Fruit fly (Drosophila melanogaster) ovary, adult (tissue): ENCODE data around the gene CG31251.
A peak's percentile ranks its signal among the peaks of the same experiment; 100 is the strongest.

Source experiments
- CG17801 ChIP-seq: fragments of 200-800 bp; optimal IDR thresholded peaks from 2 replicates; lab custom pipeline; 2019; ENCODE audit warnings: missing biosample characterization, mild to moderate bottlenecking, missing genetic modification characterization, moderate library complexity; ENCODE audit not compliant: partially characterized antibody

Gene CG31251

DNA sequence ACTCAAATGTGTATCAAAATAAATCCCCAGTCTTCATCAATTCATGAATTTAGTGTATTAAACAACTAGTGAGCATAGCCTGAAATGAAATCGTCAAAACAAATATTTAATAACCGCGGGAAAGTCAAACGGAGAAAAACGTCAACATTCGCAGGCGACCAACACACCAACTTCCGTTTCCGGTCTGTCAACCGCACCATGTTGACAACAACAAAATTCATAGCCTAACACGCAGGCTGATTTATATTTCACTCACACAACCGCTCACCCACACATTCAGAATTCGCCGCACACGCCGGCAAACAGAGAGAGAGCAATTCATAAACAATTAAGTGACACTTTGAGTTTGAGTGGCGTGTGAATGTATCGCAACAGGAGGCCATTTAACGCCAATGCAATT lies 29.7 kb downstream of the CG31251 start:
- no peak for TF ChIP-seq CG17801

DNA sequence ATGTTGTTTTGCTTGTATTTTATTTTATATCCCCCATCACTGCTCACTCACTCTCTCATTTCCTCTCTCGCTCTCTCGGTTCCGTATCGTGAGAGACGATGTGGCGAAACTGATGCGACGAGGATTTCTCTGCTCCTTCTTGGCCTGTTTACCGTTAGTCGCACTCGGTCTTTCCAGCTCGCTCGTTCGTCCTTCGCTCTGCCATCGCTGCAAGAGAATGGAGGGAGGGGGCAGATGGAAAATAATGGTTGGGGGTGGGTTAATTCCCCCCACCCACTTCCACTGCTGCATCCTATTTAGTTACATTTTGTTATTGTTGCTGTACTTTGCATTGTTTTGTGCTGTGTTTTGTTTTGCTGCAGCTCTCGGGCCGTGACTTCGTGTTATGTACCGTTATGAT lies 30.8 kb downstream of the CG31251 start:
- no peak for TF ChIP-seq CG17801

DNA sequence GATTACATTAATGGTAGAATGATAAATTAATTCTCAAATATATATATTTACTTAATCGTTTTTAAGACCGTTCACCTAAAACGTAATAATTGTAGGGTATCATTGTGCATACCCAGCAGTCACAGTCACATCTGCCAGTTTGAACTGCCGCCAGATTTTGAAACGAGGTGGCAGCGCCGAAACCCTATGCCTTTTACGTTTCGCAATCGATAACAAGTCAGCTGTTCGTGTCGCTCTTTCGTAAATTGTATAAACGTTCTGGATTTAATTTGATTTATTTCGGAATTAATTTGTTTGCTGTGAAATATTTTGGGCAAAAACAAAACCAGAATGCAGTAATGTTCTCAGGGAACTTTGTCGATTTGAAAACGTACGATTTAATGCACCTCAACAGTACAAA lies 37.3 kb downstream of the CG31251 start, which contains the start of gene CG14322:
Gene CG14322, plus strand, starts transcription at position 236 of the 400 bp plus-strand sequence.
- no peak for TF ChIP-seq CG17801

DNA sequence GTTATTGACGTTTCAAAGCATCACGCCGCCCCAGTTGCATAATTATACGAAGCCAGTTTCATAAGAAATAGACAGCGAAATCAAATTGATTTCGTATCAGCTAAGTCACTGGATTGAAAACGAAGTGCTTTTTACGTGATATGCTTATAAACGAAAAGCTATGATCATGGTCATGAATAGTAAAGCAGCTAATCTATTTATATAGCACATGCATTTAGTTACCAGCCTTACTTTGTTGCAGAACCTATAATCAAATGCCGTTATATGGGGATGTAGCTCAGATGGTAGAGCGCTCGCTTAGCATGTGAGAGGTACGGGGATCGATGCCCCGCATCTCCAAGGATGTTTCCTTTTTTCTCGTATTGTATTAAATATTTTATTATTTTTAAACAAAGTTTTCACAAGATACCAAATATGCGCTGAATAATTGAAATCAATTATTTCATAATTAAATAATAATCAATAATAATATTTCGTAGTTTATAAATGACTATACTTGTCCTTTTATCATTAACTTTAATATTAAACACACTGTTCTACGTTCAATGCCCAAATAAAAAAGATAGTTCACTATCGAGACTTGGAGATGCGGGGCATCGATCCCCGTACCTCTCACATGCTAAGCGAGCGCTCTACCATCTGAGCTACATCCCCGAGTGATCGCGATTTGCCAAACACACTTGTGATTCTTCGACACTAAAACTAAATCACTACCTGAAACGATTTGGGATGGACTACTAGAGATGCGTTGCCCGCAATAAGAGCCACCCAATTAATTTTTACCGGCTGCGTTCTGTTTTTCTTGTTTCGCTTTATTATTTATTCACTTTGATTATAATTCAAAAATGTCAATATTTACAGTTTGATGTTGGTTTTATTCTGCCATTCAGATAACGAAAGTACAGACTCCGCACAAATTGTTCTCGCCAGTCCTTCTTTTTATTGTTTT lies 38.3 kb downstream of the CG31251 start:
- TF ChIP-seq CG17801: no peak

DNA sequence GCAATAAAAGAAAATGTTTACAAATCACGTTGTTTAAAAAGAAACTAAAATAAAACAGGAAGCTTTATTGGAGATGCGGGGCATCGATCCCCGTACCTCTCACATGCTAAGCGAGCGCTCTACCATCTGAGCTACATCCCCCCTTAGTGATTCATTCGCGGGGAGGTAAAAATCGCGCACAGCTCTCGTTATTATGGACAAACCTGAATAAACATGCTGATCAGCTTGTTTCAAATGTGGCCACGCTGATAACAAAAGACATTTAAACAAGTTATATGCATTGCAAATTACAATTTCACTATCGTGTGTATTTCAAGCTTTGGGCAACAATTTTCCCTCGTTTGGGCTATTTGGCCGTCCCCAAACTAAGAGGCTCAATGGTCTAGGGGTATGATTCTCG lies 39.5 kb downstream of the CG31251 start:
- peak; percentile 28 for TF ChIP-seq CG17801

DNA sequence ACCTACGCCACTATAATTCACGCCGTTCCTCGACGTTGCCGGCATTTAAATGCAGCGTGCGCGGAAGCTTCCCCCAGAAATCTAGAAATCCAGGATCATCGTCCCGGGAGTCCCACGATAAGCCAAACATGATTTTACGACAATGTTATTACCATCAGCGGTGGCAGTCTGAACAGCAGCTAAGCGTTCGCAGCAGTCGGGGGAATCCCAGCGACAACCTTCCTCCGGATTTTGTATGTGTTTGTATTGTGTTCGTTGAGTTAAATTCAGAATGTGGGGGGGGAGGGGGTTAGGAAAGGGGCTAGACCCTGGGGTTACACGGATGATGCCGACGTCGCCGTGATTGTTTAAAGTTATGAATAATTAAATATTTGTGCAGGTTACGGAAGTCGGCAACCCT lies 40.7 kb downstream of the CG31251 start:
- TF ChIP-seq CG17801: no peak
